Fruit fly (Drosophila melanogaster): ENCODE results near the gene for.

DNA sequence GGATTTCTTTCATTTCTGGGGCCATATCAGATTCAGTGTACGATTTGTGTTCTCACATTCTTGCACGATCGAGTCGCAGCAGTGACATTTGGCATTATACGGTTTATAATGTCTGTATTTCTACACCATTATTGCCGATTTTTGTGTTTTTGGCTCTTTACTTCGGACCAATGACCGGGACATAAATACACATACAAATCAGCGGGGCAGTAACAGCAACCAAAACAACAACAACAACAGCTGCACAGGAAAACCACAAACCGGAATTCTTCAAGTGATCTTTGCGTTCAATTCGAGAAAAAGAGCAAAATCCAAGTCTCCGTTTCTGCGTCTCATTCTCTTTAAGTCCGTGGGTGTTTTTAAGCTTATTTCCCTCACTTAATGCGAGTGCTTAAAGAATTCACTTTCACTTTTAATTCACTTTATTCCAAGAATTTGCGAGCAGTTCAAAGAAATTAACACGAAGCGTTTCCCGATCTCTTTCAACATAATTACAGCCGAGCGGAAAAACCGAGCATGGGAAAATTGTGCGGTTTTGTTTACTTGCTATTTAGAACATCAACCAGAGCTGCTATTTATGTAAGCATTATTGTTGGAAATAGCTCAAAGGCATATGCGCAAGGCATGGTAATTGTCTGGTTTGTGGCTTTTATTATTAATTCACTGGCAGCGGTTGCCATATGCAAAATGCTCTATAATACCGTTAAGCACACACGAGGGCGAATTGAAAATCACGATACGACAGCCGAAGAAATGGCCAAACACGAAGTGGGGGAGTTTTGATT, 25.3 kb downstream of the for start:
- TF ChIP-seq Hr78 (GFP tag; optimal IDR thresholded peaks at IDR 0.05) (no peak), OdsH (GFP tag; optimal IDR thresholded peaks at IDR 0.05) (no peak), ey (GFP tag; optimal IDR thresholded peaks at IDR 0.05) (no peak), HLH106 (tag; optimal IDR thresholded peaks at IDR 0.05) (no peak), sage (GFP tag; optimal IDR thresholded peaks at IDR 0.05) (no peak), Mio (GFP tag; optimal IDR thresholded peaks at IDR 0.05) (no peak), br (GFP tag; optimal IDR thresholded peaks at IDR 0.05) (no peak)
